Worm (Caenorhabditis elegans): Measurements from ENCODE around the gene nas-4.

nas-4 gene

DNA sequence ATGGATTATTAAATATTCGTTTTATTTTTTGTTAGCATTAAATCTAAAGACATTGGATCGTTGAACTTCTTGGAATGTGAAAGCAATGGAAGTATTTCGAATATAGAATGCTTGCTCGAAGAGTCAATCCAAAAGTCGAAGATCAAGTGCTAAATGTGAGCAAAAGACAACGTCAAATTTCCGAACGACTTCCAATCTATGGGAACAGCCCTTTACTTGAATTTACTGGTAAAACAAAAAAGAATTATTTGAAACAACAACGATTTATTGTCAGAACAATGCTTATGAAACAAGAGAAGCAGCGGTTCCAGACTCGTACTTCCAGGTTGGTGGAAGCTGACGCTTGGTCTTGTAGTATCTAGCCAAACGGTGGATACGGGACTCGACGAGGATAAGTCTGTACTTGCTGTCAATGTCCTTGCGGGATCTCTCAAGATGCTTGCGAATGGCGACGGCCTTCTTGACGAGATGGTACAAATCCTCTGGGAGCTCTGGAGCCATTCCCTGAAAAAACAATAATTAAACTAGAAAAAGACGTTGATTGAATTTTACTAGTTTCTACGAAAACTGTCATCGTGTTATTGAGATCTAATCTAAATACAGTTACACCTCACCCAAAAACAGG is 41.5 kb downstream of the nas-4 start (continued):
- TF ChIP-seq F33H1.4 (GFP tag; IDR thresholded peaks at IDR 0.05) (peak; percentile 38), lsy-27 (tag; optimal IDR thresholded peaks at IDR 0.05; ENCODE audit: borderline replicate concordance, insufficient read depth) (no peak), ets-4 (GFP tag; optimal IDR thresholded peaks at IDR 0.05) (no peak), dpl-1 (GFP tag; optimal IDR thresholded peaks at IDR 0.05) (no peak), B0261.1 (tag; optimal IDR thresholded peaks at IDR 0.05) (peak; percentile 5), lin-40 (tag; optimal IDR thresholded peaks at IDR 0.05) (no peak), hmg-1.2 (GFP tag; IDR thresholded peaks at IDR 0.05) (peak; percentile 48), mxl-1 (tag; optimal IDR thresholded peaks at IDR 0.05) (peak; percentile 38), ceh-79 (tag; optimal IDR thresholded peaks at IDR 0.05) (peak; percentile 36), unc-62 (GFP tag; optimal IDR thresholded peaks at IDR 0.05) (no peak), madf-8 (GFP tag; conservative IDR thresholded peaks at IDR 0.05) (0 out of 2 replicates have a peak, but pooled peaks have one; percentile 37), attf-6 (GFP tag; IDR thresholded peaks at IDR 0.05) (peak; percentile 81), bed-1 (GFP tag; IDR thresholded peaks at IDR 0.05) (no peak), cebp-1 (GFP tag; IDR thresholded peaks at IDR 0.05) (no peak), cebp-1 (tag; optimal IDR thresholded peaks at IDR 0.05) (peak; percentile 65), egrh-3 (GFP tag; IDR thresholded peaks at IDR 0.05) (no peak), repo-1 (tag; optimal IDR thresholded peaks at IDR 0.05) (peak; percentile 74), cebp-2 (GFP tag; IDR thresholded peaks at IDR 0.05) (no peak), tbp1 (GFP tag; optimal IDR thresholded peaks at IDR 0.05) (peak; percentile 60), ccch-3 (GFP tag; optimal IDR thresholded peaks at IDR 0.05) (no peak), mes-4 (tag; optimal IDR thresholded peaks at IDR 0.05) (peak; percentile 14), lin-26 (GFP tag; IDR thresholded peaks at IDR 0.05) (peak; percentile 80), athp-1 (tag; optimal IDR thresholded peaks at IDR 0.05) (peak; percentile 76), gei-17 (GFP tag; optimal IDR thresholded peaks at IDR 0.05) (no peak), ceh-91 (GFP tag; IDR thresholded peaks at IDR 0.05) (0 out of 2 replicates have a peak, but pooled peaks have one; percentile 20), nhr-120 (GFP tag; IDR thresholded peaks at IDR 0.05) (0 out of 2 replicates have a peak, but pooled peaks have one; percentile 51), B0336.3 (GFP tag; IDR thresholded peaks at IDR 0.05) (peak; percentile 98), B0035.1 (tag; optimal IDR thresholded peaks at IDR 0.05) (no peak), F57C9.4 (tag; optimal IDR thresholded peaks at IDR 0.05) (no peak), nhr-179 (tag; optimal IDR thresholded peaks at IDR 0.05) (no peak), Y79H2A.3 (GFP tag; conservative IDR thresholded peaks at IDR 0.05) (peak; percentile 69; the same call in 1 of the 2 replicates), tlf-1 (GFP tag; optimal IDR thresholded peaks at IDR 0.05) (peak; percentile 88), Y53G8AR.9 (GFP tag; conservative IDR thresholded peaks at IDR 0.05) (peak; percentile 86), efl-1 (GFP tag; optimal IDR thresholded peaks at IDR 0.05) (peak; percentile 28), madf-3 (GFP tag; IDR thresholded peaks at IDR 0.05) (peak; percentile 63), ztf-22 (GFP tag; optimal IDR thresholded peaks at IDR 0.05) (no peak), lin-35 (GFP tag; optimal IDR thresholded peaks at IDR 0.05) (peak in 2 of 3 experiments; percentile 19 to 45), rcor-1 (GFP tag; IDR thresholded peaks at IDR 0.05) (peak; percentile 53; the same call in 1 of the 2 replicates), dox-1 (GFP tag; IDR thresholded peaks at IDR 0.05) (peak; percentile 82), C17E4.6 (GFP tag; IDR thresholded peaks at IDR 0.05) (peak; percentile 44; the same call in 1 of the 2 replicates), mcd-1 (GFP tag; IDR thresholded peaks at IDR 0.05) (peak; percentile 45), nfyb-1 (GFP tag; IDR thresholded peaks at IDR 0.05) (peak; percentile 86), F39B2.1 (GFP tag; IDR thresholded peaks at IDR 0.05) (peak; percentile 3; the same call in 1 of the 2 replicates), nhr-27 (tag; optimal IDR thresholded peaks at IDR 0.05) (no peak), sea-2 (GFP tag; IDR thresholded peaks at IDR 0.05) (no peak), lsl-1 (GFP tag; optimal IDR thresholded peaks at IDR 0.05) (peak; percentile 67), Y67H2A.10 (GFP tag; conservative IDR thresholded peaks at IDR 0.05) (no peak), snpc-3.4 (tag; optimal IDR thresholded peaks at IDR 0.05) (peak; percentile 87)
